Fruit fly (Drosophila melanogaster): ENCODE results near the gene CG12081.

DNA sequence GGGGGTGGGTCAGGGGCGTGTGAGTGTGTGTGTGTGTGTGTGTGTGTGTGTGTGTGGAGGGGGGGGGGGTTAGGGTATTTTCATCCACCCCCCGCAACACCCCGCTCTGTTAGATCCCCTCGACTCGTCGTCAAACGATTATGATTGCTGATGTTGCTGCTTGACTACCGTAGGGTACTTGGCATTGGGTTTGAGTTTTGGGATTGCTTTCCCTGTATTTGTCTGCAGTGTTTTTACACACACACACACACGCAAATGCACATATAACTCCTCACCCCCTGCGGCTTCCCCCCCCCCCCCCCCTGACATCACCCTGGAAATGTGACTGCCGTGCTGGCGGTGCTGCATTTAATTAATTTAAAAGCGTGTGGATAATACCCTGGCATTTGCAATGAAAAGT, 33.8 kb downstream of the CG12081 start:
- TF ChIP-seq tj (GFP tag; optimal IDR thresholded peaks at IDR 0.05), result no peak
- TF ChIP-seq kay (GFP tag; ENCODE audit: borderline replicate concordance), result no peak
- TF ChIP-seq CG7101 (tag; optimal IDR thresholded peaks at IDR 0.05), result no peak
- no peak for TF ChIP-seq bab1 (GFP tag; optimal IDR thresholded peaks at IDR 0.05)
- TF ChIP-seq CG33017 (tag; optimal IDR thresholded peaks at IDR 0.05), result no peak
- no peak for TF ChIP-seq toe (GFP tag; optimal IDR thresholded peaks at IDR 0.05)
- no peak for TF ChIP-seq Hr96 (GFP tag; optimal IDR thresholded peaks at IDR 0.05)
- TF ChIP-seq ovo (GFP tag; optimal IDR thresholded peaks at IDR 0.05), result no peak
